Fruit fly (Drosophila melanogaster) whole organism, embryonic: ENCODE results near the gene CG6015.

Experiments used
- Antp ChIP-seq: fragments of 200-800 bp; sonication (Bioruptor generic); optimal IDR thresholded peaks from 3 replicates; lab custom pipeline; 2016; ENCODE audit warnings: missing biosample characterization, missing genetic modification characterization
- CG11093 ChIP-seq: fragments of 200-800 bp; sonication (Bioruptor generic); IDR thresholded peaks from 3 replicates; pipeline ENCODE4 v1.3.6; 2022; ENCODE audit warnings: missing biosample characterization, missing genetic modification characterization
- CG11723 ChIP-seq: fragments of 200-800 bp; sonication (Bioruptor generic); optimal IDR thresholded peaks from 2 replicates; lab custom pipeline; 2017; ENCODE audit warnings: missing biosample characterization, mild to moderate bottlenecking, missing genetic modification characterization
- CG12219 ChIP-seq: fragments of 200-800 bp; sonication (Bioruptor generic); optimal IDR thresholded peaks from 3 replicates; lab custom pipeline; 2018; ENCODE audit warnings: missing biosample characterization, mild to moderate bottlenecking, missing genetic modification characterization
- CG12236 ChIP-seq: fragments of 200-800 bp; sonication (Bioruptor generic); optimal IDR thresholded peaks from 2 replicates; lab custom pipeline; 2016; ENCODE audit warnings: missing biosample characterization, missing genetic modification characterization
- CG15073 ChIP-seq: fragments of 200-800 bp; sonication (Bioruptor generic); optimal IDR thresholded peaks from 2 replicates; lab custom pipeline; 2016; ENCODE audit warnings: missing biosample characterization, missing genetic modification characterization
- CG15696 ChIP-seq: fragments of 200-800 bp; sonication (Bioruptor generic); optimal IDR thresholded peaks from 2 replicates; lab custom pipeline; 2019; ENCODE audit warnings: missing biosample characterization, mild to moderate bottlenecking, missing genetic modification characterization, moderate library complexity
- CG16815 ChIP-seq: fragments of 200-800 bp; sonication (Bioruptor generic); optimal IDR thresholded peaks from 3 replicates; lab custom pipeline; 2017; ENCODE audit warnings: missing biosample characterization, mild to moderate bottlenecking, missing genetic modification characterization
- CG17612 ChIP-seq: fragments of 200-800 bp; sonication (Bioruptor generic); IDR thresholded peaks from 2 replicates; pipeline ENCODE4 v1.3.6; 2022; ENCODE audit warnings: missing biosample characterization, missing genetic modification characterization
- CG1792 ChIP-seq: fragments of 200-800 bp; sonication (Bioruptor generic); optimal IDR thresholded peaks from 2 replicates; lab custom pipeline; 2016; ENCODE audit warnings: missing biosample characterization, missing genetic modification characterization
- CG18599 ChIP-seq: fragments of 200-800 bp; sonication (Bioruptor generic); optimal IDR thresholded peaks from 3 replicates; lab custom pipeline; 2017; ENCODE audit warnings: missing biosample characterization, missing genetic modification characterization, mild to moderate bottlenecking, moderate library complexity, missing genetic modification reagents
- CG3065 ChIP-seq: fragments of 200-800 bp; sonication (Bioruptor generic); optimal IDR thresholded peaks from 2 replicates; lab custom pipeline; 2016; ENCODE audit warnings: missing biosample characterization, missing genetic modification characterization
- CG4282 ChIP-seq: fragments of 200-800 bp; sonication (Bioruptor generic); optimal IDR thresholded peaks from 2 replicates; lab custom pipeline; 2016; ENCODE audit warnings: missing biosample characterization, missing genetic modification characterization
- CG4730 ChIP-seq: fragments of 200-800 bp; sonication (Bioruptor generic); IDR thresholded peaks from 2 replicates; pipeline ENCODE4 v1.3.6; 2022; ENCODE audit warnings: missing biosample characterization, missing genetic modification characterization
- CG7928 ChIP-seq: fragments of 200-800 bp; sonication (Bioruptor generic); optimal IDR thresholded peaks from 2 replicates; lab custom pipeline; 2017; ENCODE audit warnings: missing biosample characterization, mild to moderate bottlenecking, missing genetic modification characterization
- CG9609 ChIP-seq: fragments of 200-800 bp; sonication (Bioruptor generic); optimal IDR thresholded peaks from 3 replicates; lab custom pipeline; 2016; ENCODE audit warnings: missing biosample characterization, missing genetic modification characterization
- CG9817 ChIP-seq: fragments of 200-800 bp; sonication (Bioruptor generic); optimal IDR thresholded peaks from 2 replicates; lab custom pipeline; 2018; ENCODE audit warnings: missing biosample characterization, mild to moderate bottlenecking, missing genetic modification characterization, moderate library complexity
- Dbx ChIP-seq: fragments of 200-800 bp; sonication (Bioruptor generic); IDR thresholded peaks from 3 replicates; pipeline ENCODE4 v1.3.6; 2022; ENCODE audit warnings: missing biosample characterization, missing genetic modification characterization
- Dek ChIP-seq: fragments of 200-800 bp; sonication (Bioruptor generic); optimal IDR thresholded peaks from 3 replicates; lab custom pipeline; 2019; ENCODE audit warnings: missing biosample characterization, mild to moderate bottlenecking, missing genetic modification characterization, moderate library complexity
- Dip3 ChIP-seq: fragments of 200-800 bp; sonication (Bioruptor generic); optimal IDR thresholded peaks from 3 replicates; lab custom pipeline; 2016; ENCODE audit warnings: missing biosample characterization, missing genetic modification characterization
- Hsf ChIP-seq: fragments of 200-800 bp; sonication (Bioruptor generic); optimal IDR thresholded peaks from 3 replicates; lab custom pipeline; 2016; ENCODE audit warnings: missing biosample characterization, missing genetic modification characterization
- Jarid2 ChIP-seq: fragments of 200-800 bp; sonication (Bioruptor generic); optimal IDR thresholded peaks from 3 replicates; lab custom pipeline; 2017; ENCODE audit warnings: mild to moderate bottlenecking, missing biosample characterization, missing genetic modification reagents, missing genetic modification characterization
- Mrtf ChIP-seq: fragments of 200-800 bp; sonication (Bioruptor generic); IDR thresholded peaks from 3 replicates; pipeline ENCODE4 v1.3.6; 2022; ENCODE audit warnings: missing biosample characterization, missing genetic modification characterization
- NFAT ChIP-seq: fragments of 200-800 bp; sonication (Bioruptor generic); IDR thresholded peaks from 2 replicates; pipeline ENCODE4 v1.3.6; 2022; ENCODE audit warnings: missing biosample characterization, missing genetic modification characterization
- Oaz ChIP-seq: fragments of 200-800 bp; sonication (Bioruptor generic); IDR thresholded peaks from 2 replicates; pipeline ENCODE4 v1.3.6; 2022; ENCODE audit warnings: missing biosample characterization, missing genetic modification characterization
- Optix ChIP-seq: fragments of 200-800 bp; sonication (Bioruptor generic); IDR thresholded peaks from 3 replicates; pipeline ENCODE4 v1.3.6; 2022; ENCODE audit warnings: missing biosample characterization, missing genetic modification characterization
- Ptx1 ChIP-seq: fragments of 200-800 bp; sonication (Bioruptor generic); IDR thresholded peaks from 2 replicates; pipeline ENCODE4 v1.3.6; 2022; ENCODE audit warnings: missing biosample characterization, missing genetic modification characterization
- Taf1 ChIP-seq: fragments of 200-800 bp; sonication (Bioruptor generic); IDR thresholded peaks from 2 replicates; pipeline ENCODE4 v1.3.6; 2022; ENCODE audit warnings: missing biosample characterization, missing genetic modification characterization
- Tbp ChIP-seq: fragments of >200 bp; optimal IDR thresholded peaks from 2 replicates; lab custom pipeline; 2018; ENCODE audit warnings: missing biosample characterization, missing genetic modification characterization
- ab ChIP-seq: fragments of 200-800 bp; sonication (Bioruptor generic); optimal IDR thresholded peaks from 2 replicates; lab custom pipeline; 2016; ENCODE audit warnings: missing biosample characterization, missing genetic modification characterization
- al ChIP-seq: fragments of 200-800 bp; sonication (Bioruptor generic); IDR thresholded peaks from 2 replicates; pipeline ENCODE4 v1.3.6; 2022; ENCODE audit warnings: missing biosample characterization, missing genetic modification characterization
- ash1 ChIP-seq: fragments of 200-800 bp; sonication (Bioruptor generic); optimal IDR thresholded peaks from 2 replicates; lab custom pipeline; 2018; ENCODE audit warnings: missing biosample characterization, mild to moderate bottlenecking, missing genetic modification characterization
- az2 ChIP-seq: fragments of 200-800 bp; sonication (Bioruptor generic); optimal IDR thresholded peaks from 3 replicates; lab custom pipeline; 2016; ENCODE audit warnings: missing biosample characterization, missing genetic modification characterization
- cg ChIP-seq: fragments of 200-800 bp; sonication (Bioruptor generic); optimal IDR thresholded peaks from 3 replicates; lab custom pipeline; 2019; ENCODE audit warnings: missing biosample characterization, mild to moderate bottlenecking, missing genetic modification characterization, moderate library complexity
- chinmo ChIP-seq: fragments of 200-800 bp; sonication (Bioruptor generic); IDR thresholded peaks from 4 replicates; pipeline ENCODE4 v1.3.6; 2022; ENCODE audit warnings: missing biosample characterization, missing genetic modification characterization; ENCODE audit not compliant: partially characterized antibody
- crol ChIP-seq: fragments of 200-800 bp; sonication (Bioruptor generic); IDR thresholded peaks from 2 replicates; pipeline ENCODE4 v1.3.6; 2022; ENCODE audit warnings: missing biosample characterization, missing genetic modification characterization
- cwo ChIP-seq: fragments of 200-800 bp; sonication (Bioruptor generic); optimal IDR thresholded peaks from 3 replicates; lab custom pipeline; 2017; ENCODE audit warnings: missing biosample characterization, missing genetic modification characterization, mild to moderate bottlenecking, moderate library complexity, missing genetic modification reagents
- emc ChIP-seq: fragments of 200-800 bp; sonication (Bioruptor generic); optimal IDR thresholded peaks from 2 replicates; lab custom pipeline; 2016; ENCODE audit warnings: missing biosample characterization, missing genetic modification characterization
- ems ChIP-seq: fragments of 200-800 bp; sonication (Bioruptor generic); optimal IDR thresholded peaks from 3 replicates; lab custom pipeline; 2016; ENCODE audit warnings: missing biosample characterization, missing genetic modification characterization
- en ChIP-seq: fragments of 200-800 bp; sonication (Bioruptor generic); optimal IDR thresholded peaks from 2 replicates; lab custom pipeline; 2016; ENCODE audit warnings: missing biosample characterization, missing genetic modification characterization
- eve ChIP-seq, 2 experiments: fragments of >200 bp; optimal IDR thresholded peaks; 2 replicates each; lab custom pipeline; 2017; ENCODE audit warnings: missing biosample characterization in 2 of 2, missing genetic modification characterization in 2 of 2
- gcm ChIP-seq: fragments of 200-800 bp; sonication (Bioruptor generic); optimal IDR thresholded peaks from 2 replicates; lab custom pipeline; 2019; ENCODE audit warnings: missing biosample characterization, mild to moderate bottlenecking, missing genetic modification characterization, moderate library complexity
- gsb-n ChIP-seq: fragments of 200-800 bp; sonication (Bioruptor generic); optimal IDR thresholded peaks from 3 replicates; lab custom pipeline; 2018; ENCODE audit warnings: missing biosample characterization, mild to moderate bottlenecking, missing genetic modification characterization
- lilli ChIP-seq: fragments of 200-800 bp; sonication (Bioruptor generic); optimal IDR thresholded peaks from 3 replicates; lab custom pipeline; 2016; ENCODE audit warnings: missing biosample characterization, missing genetic modification characterization
- lmd ChIP-seq: fragments of 200-800 bp; sonication (Bioruptor generic); IDR thresholded peaks from 2 replicates; pipeline ENCODE4 v1.3.6; 2022; ENCODE audit warnings: missing biosample characterization, missing genetic modification characterization
- run ChIP-seq: fragments of 200-800 bp; sonication (Bioruptor generic); optimal IDR thresholded peaks from 3 replicates; lab custom pipeline; 2018; ENCODE audit warnings: missing biosample characterization, mild to moderate bottlenecking, missing genetic modification characterization
- seq ChIP-seq: fragments of 200-800 bp; sonication (Bioruptor generic); IDR thresholded peaks from 2 replicates; pipeline ENCODE4 v1.3.6; 2022; ENCODE audit warnings: missing biosample characterization, missing genetic modification characterization
- shn ChIP-seq: fragments of 200-800 bp; sonication (Bioruptor generic); optimal IDR thresholded peaks from 3 replicates; lab custom pipeline; 2016; ENCODE audit warnings: missing biosample characterization, missing genetic modification characterization
- sob ChIP-seq: fragments of 200-800 bp; sonication (Bioruptor generic); IDR thresholded peaks from 2 replicates; pipeline ENCODE4 v1.3.6; 2022; ENCODE audit warnings: missing biosample characterization, missing genetic modification characterization
- vfl ChIP-seq: fragments of 200-800 bp; sonication (Bioruptor generic); optimal IDR thresholded peaks from 2 replicates; lab custom pipeline; 2016; ENCODE audit warnings: missing biosample characterization, missing genetic modification characterization
- z ChIP-seq: fragments of 200-800 bp; sonication (Bioruptor generic); IDR thresholded peaks from 3 replicates; pipeline ENCODE4 v1.3.6; 2022; ENCODE audit warnings: missing biosample characterization, missing genetic modification characterization

The CG6015 gene

dm6 chr3R:22049134-22049796 lies 15.2 kb upstream of the CG6015 start (continued):
- TF ChIP-seq CG11723 (GFP tag; lab: Kevin White, UChicago) (peak; percentile 63), gcm (GFP tag; lab: Kevin White, UChicago) (peak; percentile 81), CG15696 (tag; lab: Kevin White, UChicago) (peak; percentile 44), run (tag; lab: Kevin White, UChicago) (peak; percentile 70), sob (GFP tag; lab: Robert Waterston, UW) (peak; percentile 85), Ptx1 (peak; percentile 89), CG17612 (GFP tag; lab: Robert Waterston, UW) (no peak), CG16815 (GFP tag; lab: Kevin White, UChicago) (peak; percentile 65), CG15073 (GFP tag; lab: Kevin White, UChicago) (no peak), CG7928 (GFP tag; lab: Kevin White, UChicago) (peak; percentile 34), Optix (GFP tag; lab: Robert Waterston, UW) (peak; percentile 74; the same call in 2 of the 3 replicates), Dbx (GFP tag; lab: Robert Waterston, UW) (peak; percentile 81), CG11093 (peak; percentile 82), lmd (GFP tag; lab: Robert Waterston, UW) (peak; percentile 79), CG4282 (GFP tag; lab: Kevin White, UChicago) (no peak), eve (GFP tag; optimal IDR thresholded peaks at IDR 0.05; lab: Kevin White, UChicago) (peak in 1 of 2 experiments; percentile 72), shn (GFP tag; lab: Kevin White, UChicago) (peak; percentile 45), CG1792 (GFP tag; lab: Kevin White, UChicago) (peak; percentile 82), emc (peak; percentile 34), z (GFP tag; lab: Robert Waterston, UW) (no peak), Tbp (GFP tag; lab: Kevin White, UChicago) (no peak), Jarid2 (peak; percentile 52), seq (GFP tag; lab: Robert Waterston, UW) (peak; percentile 72), Oaz (GFP tag; lab: Robert Waterston, UW) (peak; percentile 64), Dek (tag; lab: Kevin White, UChicago) (peak; percentile 81), CG9609 (GFP tag; lab: Kevin White, UChicago) (peak; percentile 60), NFAT (GFP tag; lab: Robert Waterston, UW) (peak; percentile 37; the same call in 1 of the 2 replicates), ab (no peak), en (peak; percentile 59), CG12219 (peak; percentile 81), Dip3 (GFP tag; lab: Kevin White, UChicago) (peak; percentile 42), chinmo (GFP tag; lab: Robert Waterston, UW) (0 out of 4 replicates have a peak, but pooled peaks have one; percentile 49), CG12236 (GFP tag; lab: Kevin White, UChicago) (peak; percentile 66), Mrtf (peak; percentile 62; the same call in 1 of the 3 replicates), al (GFP tag; lab: Robert Waterston, UW) (peak; percentile 59; the same call in 1 of the 2 replicates), ash1 (GFP tag; lab: Kevin White, UChicago) (no peak), cwo (GFP tag; lab: Kevin White, UChicago) (peak; percentile 96), crol (peak; percentile 79), lilli (GFP tag; lab: Kevin White, UChicago) (peak; percentile 76), az2 (GFP tag; lab: Kevin White, UChicago) (peak; percentile 79), CG4730 (GFP tag; lab: Robert Waterston, UW) (peak; percentile 77), CG3065 (GFP tag; lab: Kevin White, UChicago) (peak; percentile 13), CG9817 (tag; lab: Kevin White, UChicago) (peak; percentile 77), vfl (peak; percentile 33), Antp (GFP tag; lab: Kevin White, UChicago) (peak; percentile 69), Taf1 (GFP tag; lab: Robert Waterston, UW) (peak; percentile 61), ems (GFP tag; lab: Kevin White, UChicago) (peak; percentile 58), CG18599 (peak; percentile 92), gsb-n (tag; lab: Kevin White, UChicago) (peak; percentile 67), Hsf (GFP tag; lab: Kevin White, UChicago) (peak; percentile 71), cg (GFP tag; lab: Kevin White, UChicago) (no peak)
